Worm (Caenorhabditis elegans) whole organism, young adult: Measurements from ENCODE around the gene abt-1.

Experiments used
- ZK185.1 ChIP-seq: sonication (generic microtip); optimal IDR thresholded peaks from 2 replicates; lab custom pipeline; 2016; ENCODE audit warnings: mild to moderate bottlenecking, missing genetic modification characterization, missing compliant biosample characterization; ENCODE audit not compliant: poor library complexity, severe bottlenecking
- ama-1 ChIP-seq, 3 experiments: fragments of 150-350 bp in 1 of 3; sonication (generic microtip) in 2 of 3; optimal IDR thresholded peaks; 2 replicates each; lab custom pipeline; 2014 to 2018; ENCODE audit warnings: missing biosample characterization in 2 of 3, missing genetic modification characterization in 2 of 3, missing genetic modification reagents in 2 of 3
- bed-2 ChIP-seq: fragments of 200-800 bp; sonication (Bioruptor generic); IDR thresholded peaks from 2 replicates; pipeline ENCODE4 v1.3.6; 2022; ENCODE audit warnings: missing genetic modification reagents, missing genetic modification characterization, missing compliant biosample characterization
- dpl-1 ChIP-seq: fragments of 150-350 bp; optimal IDR thresholded peaks from 2 replicates; lab custom pipeline; 2014; ENCODE audit warnings: missing biosample characterization, missing genetic modification reagents, missing genetic modification characterization
- hmg-20 ChIP-seq: fragments of 200-800 bp; sonication (Bioruptor generic); IDR thresholded peaks from 2 replicates; pipeline ENCODE4 v1.3.6; 2022; ENCODE audit warnings: missing genetic modification reagents, missing genetic modification characterization, missing compliant biosample characterization
- nfya-1 ChIP-seq: sonication (generic microtip); optimal IDR thresholded peaks from 2 replicates; lab custom pipeline; 2017; ENCODE audit warnings: antibody characterized with exemption, missing compliant biosample characterization, missing genetic modification characterization, borderline replicate concordance; ENCODE audit not compliant: insufficient read depth
- sea-2 ChIP-seq: fragments of 200-800 bp; sonication (Bioruptor generic); IDR thresholded peaks from 2 replicates; pipeline ENCODE4 v1.3.6; 2022; ENCODE audit warnings: missing genetic modification characterization, missing compliant biosample characterization
- unc-62 ChIP-seq: fragments of 150-350 bp; optimal IDR thresholded peaks from 2 replicates; lab custom pipeline; 2014; ENCODE audit warnings: missing biosample characterization, missing genetic modification reagents, missing genetic modification characterization
- xnd-1 ChIP-seq: sonication (generic microtip); optimal IDR thresholded peaks from 2 replicates; lab custom pipeline; 2016; ENCODE audit warnings: missing genotype, missing genetic modification reagents, missing genetic modification characterization, missing compliant biosample characterization
- ztf-25 ChIP-seq: fragments of 200-800 bp; sonication (Bioruptor generic); IDR thresholded peaks from 2 replicates; pipeline ENCODE4 v1.3.6; 2022; ENCODE audit warnings: missing genetic modification reagents, missing genetic modification characterization, missing compliant biosample characterization

ce11 chrIV:10236106-10236505, 21.4 kb upstream of the abt-1 start:
- TF ChIP-seq nfya-1 (tag; lab: Kevin White, UChicago): no peak
- no peak for TF ChIP-seq dpl-1 (GFP tag; lab: Kevin White, UChicago)
- no peak for TF ChIP-seq unc-62 (GFP tag; lab: Kevin White, UChicago)
- TF ChIP-seq sea-2 (GFP tag; lab: Robert Waterston, UW): no peak
- TF ChIP-seq xnd-1 (tag; lab: Kevin White, UChicago): no peak
- no peak for TF ChIP-seq ama-1 (optimal IDR thresholded peaks at IDR 0.05; lab: Kevin White, UChicago)
- TF ChIP-seq ama-1 (GFP tag; optimal IDR thresholded peaks at IDR 0.05; lab: Kevin White, UChicago): no peak
- no peak for TF ChIP-seq hmg-20
- no peak for TF ChIP-seq ztf-25 (GFP tag; lab: Robert Waterston, UW)
- TF ChIP-seq ZK185.1: no peak
- no peak for TF ChIP-seq bed-2 (GFP tag; lab: Robert Waterston, UW)
